Worm (Caenorhabditis elegans) whole organism, L2 larva: ENCODE measurements around the gene C05C8.7.
A peak's percentile ranks its signal among the peaks of the same experiment; 100 is the strongest.

Experiments
- C34F6.9 ChIP-seq: fragments of 150-350 bp; optimal IDR thresholded peaks from 2 replicates; lab custom pipeline; 2014; ENCODE audit warnings: missing biosample characterization, missing genetic modification characterization
- F13H6.1 ChIP-seq: sonication (generic microtip); optimal IDR thresholded peaks from 2 replicates; lab custom pipeline; 2016; ENCODE audit warnings: missing genetic modification characterization, missing compliant biosample characterization
- R02D3.7 ChIP-seq: fragments of 150-350 bp; optimal IDR thresholded peaks from 2 replicates; lab custom pipeline; 2014; ENCODE audit warnings: missing biosample characterization, missing genetic modification characterization
- Y55F3AM.14 ChIP-seq: fragments of 200-800 bp; sonication (Bioruptor generic); optimal IDR thresholded peaks from 2 replicates; lab custom pipeline; 2018; ENCODE audit warnings: mild to moderate bottlenecking, missing genetic modification characterization, missing compliant biosample characterization
- ZK546.5 ChIP-seq: sonication (generic microtip); optimal IDR thresholded peaks from 2 replicates; lab custom pipeline; 2017; ENCODE audit warnings: missing biosample characterization, missing genetic modification characterization
- alr-1 ChIP-seq: fragments of 150-350 bp; optimal IDR thresholded peaks from 2 replicates; lab custom pipeline; 2014; ENCODE audit warnings: missing biosample characterization, missing genetic modification characterization
- aly-2 ChIP-seq: fragments of 150-350 bp; optimal IDR thresholded peaks from 2 replicates; lab custom pipeline; 2014; ENCODE audit warnings: missing biosample characterization, missing genetic modification characterization
- ama-1 ChIP-seq: fragments of 150-350 bp; optimal IDR thresholded peaks from 2 replicates; lab custom pipeline; 2018; ENCODE audit warnings: inconsistent platforms
- blmp-1 ChIP-seq: sonication (generic microtip); optimal IDR thresholded peaks from 2 replicates; lab custom pipeline; 2017; ENCODE audit warnings: missing genetic modification characterization, mild to moderate bottlenecking, missing compliant biosample characterization, antibody characterized with exemption, moderate library complexity; ENCODE audit not compliant: insufficient read depth
- ceh-16 ChIP-seq: fragments of 150-350 bp; optimal IDR thresholded peaks from 2 replicates; lab custom pipeline; 2014; ENCODE audit warnings: missing biosample characterization, missing genetic modification characterization
- ceh-82 ChIP-seq: fragments of 150-350 bp; optimal IDR thresholded peaks from 2 replicates; lab custom pipeline; 2014; ENCODE audit warnings: missing biosample characterization, missing genetic modification characterization
- crh-2 ChIP-seq: sonication (generic microtip); optimal IDR thresholded peaks from 2 replicates; lab custom pipeline; 2017; ENCODE audit warnings: missing biosample characterization, missing genetic modification characterization
- dmd-4 ChIP-seq: sonication (generic microtip); optimal IDR thresholded peaks from 2 replicates; lab custom pipeline; 2017; ENCODE audit warnings: missing biosample characterization, missing genetic modification characterization
- egl-27 ChIP-seq: sonication (generic microtip); optimal IDR thresholded peaks from 3 replicates; lab custom pipeline; 2017; ENCODE audit warnings: missing biosample characterization, missing genetic modification reagents, missing genetic modification characterization
- elt-1 ChIP-seq: fragments of 150-350 bp; optimal IDR thresholded peaks from 2 replicates; lab custom pipeline; 2014; ENCODE audit warnings: missing biosample characterization, missing genetic modification characterization
- elt-3 ChIP-seq: sonication (generic microtip); optimal IDR thresholded peaks from 2 replicates; lab custom pipeline; 2017; ENCODE audit warnings: missing biosample characterization, missing genetic modification characterization
- fos-1 ChIP-seq: fragments of 150-350 bp; optimal IDR thresholded peaks from 2 replicates; lab custom pipeline; 2014; ENCODE audit warnings: missing biosample characterization, missing genetic modification characterization
- gmeb-1 ChIP-seq: fragments of 150-350 bp; optimal IDR thresholded peaks from 2 replicates; lab custom pipeline; 2014; ENCODE audit warnings: missing biosample characterization, missing genetic modification characterization
- lin-11 ChIP-seq: fragments of 150-350 bp; sonication (generic microtip); optimal IDR thresholded peaks from 2 replicates; lab custom pipeline; 2014; ENCODE audit warnings: missing biosample characterization, missing genetic modification characterization, inconsistent platforms, mixed read lengths
- lin-13 ChIP-seq: fragments of 150-350 bp; optimal IDR thresholded peaks from 2 replicates; lab custom pipeline; 2014; ENCODE audit warnings: missing biosample characterization, missing genetic modification reagents, missing genetic modification characterization
- lin-39 ChIP-seq: fragments of 150-350 bp; optimal IDR thresholded peaks from 2 replicates; lab custom pipeline; 2014; ENCODE audit warnings: missing biosample characterization, missing genetic modification reagents, missing genetic modification characterization
- lsy-2 ChIP-seq, 2 experiments: fragments of 150-350 bp in 1 of 2; sonication (generic microtip) in 1 of 2; optimal IDR thresholded peaks; 2 replicates each; lab custom pipeline; 2014 to 2017; ENCODE audit warnings: missing biosample characterization in 2 of 2, missing genetic modification characterization in 2 of 2
- mab-5 ChIP-seq: fragments of 150-350 bp; optimal IDR thresholded peaks from 2 replicates; lab custom pipeline; 2014; ENCODE audit warnings: missing biosample characterization, missing genetic modification characterization
- mdl-1 ChIP-seq, 2 experiments: fragments of 150-350 bp in 1 of 2; sonication (generic microtip) in 1 of 2; optimal IDR thresholded peaks; 2 replicates each; lab custom pipeline; 2017; ENCODE audit warnings: missing biosample characterization in 2 of 2, missing genetic modification characterization in 2 of 2
- nhr-10 ChIP-seq: sonication (generic microtip); optimal IDR thresholded peaks from 2 replicates; lab custom pipeline; 2017; ENCODE audit warnings: missing biosample characterization, missing genetic modification characterization
- nhr-11 ChIP-seq: fragments of 150-350 bp; optimal IDR thresholded peaks from 2 replicates; lab custom pipeline; 2014; ENCODE audit warnings: missing biosample characterization, missing genetic modification characterization
- nhr-12 ChIP-seq: fragments of 150-350 bp; optimal IDR thresholded peaks from 2 replicates; lab custom pipeline; 2014; ENCODE audit warnings: missing biosample characterization, missing genetic modification characterization
- nhr-129 ChIP-seq: fragments of 150-350 bp; optimal IDR thresholded peaks from 2 replicates; lab custom pipeline; 2014; ENCODE audit warnings: missing biosample characterization, missing genetic modification characterization
- nhr-23 ChIP-seq: fragments of 150-350 bp; optimal IDR thresholded peaks from 2 replicates; lab custom pipeline; 2014; ENCODE audit warnings: missing biosample characterization, missing genetic modification reagents, missing genetic modification characterization
- nhr-237 ChIP-seq: fragments of 150-350 bp; optimal IDR thresholded peaks from 2 replicates; lab custom pipeline; 2014; ENCODE audit warnings: missing biosample characterization, missing genetic modification characterization
- nhr-25 ChIP-seq: fragments of 150-350 bp; sonication (generic microtip); optimal IDR thresholded peaks from 3 replicates; lab custom pipeline; 2014; ENCODE audit warnings: missing biosample characterization, missing genetic modification characterization
- nhr-6 ChIP-seq: fragments of 150-350 bp; optimal IDR thresholded peaks from 2 replicates; lab custom pipeline; 2014; ENCODE audit warnings: missing biosample characterization, missing genetic modification characterization
- nhr-77 ChIP-seq: fragments of 150-350 bp; optimal IDR thresholded peaks from 2 replicates; lab custom pipeline; 2014; ENCODE audit warnings: missing biosample characterization, missing genetic modification characterization
- peb-1 ChIP-seq: fragments of 150-350 bp; optimal IDR thresholded peaks from 2 replicates; lab custom pipeline; 2014; ENCODE audit warnings: missing biosample characterization, missing genetic modification characterization
- sem-4 ChIP-seq: fragments of 150-350 bp; optimal IDR thresholded peaks from 2 replicates; lab custom pipeline; 2014; ENCODE audit warnings: missing biosample characterization, missing genetic modification reagents, missing genetic modification characterization
- skn-1 ChIP-seq: sonication (generic microtip); optimal IDR thresholded peaks from 2 replicates; lab custom pipeline; 2017; ENCODE audit warnings: missing biosample characterization, missing genetic modification characterization
- sma-3 ChIP-seq: sonication (generic microtip); optimal IDR thresholded peaks from 2 replicates; lab custom pipeline; 2016; ENCODE audit warnings: missing genetic modification reagents, missing genetic modification characterization, missing compliant biosample characterization
- sma-9 ChIP-seq, 2 experiments: fragments of 150-350 bp in 1 of 2; sonication (generic microtip) in 1 of 2; optimal IDR thresholded peaks; 2 replicates each; lab custom pipeline; 2014 to 2016; ENCODE audit warnings: missing genetic modification characterization in 2 of 2, mild to moderate bottlenecking in 1 of 2, missing biosample characterization in 1 of 2, missing compliant biosample characterization in 1 of 2, missing genetic modification reagents in 1 of 2, moderate library complexity in 1 of 2
- unc-39 ChIP-seq: fragments of 150-350 bp; optimal IDR thresholded peaks from 2 replicates; lab custom pipeline; 2014; ENCODE audit warnings: missing biosample characterization, missing genetic modification characterization
- unc-55 ChIP-seq: fragments of 150-350 bp; sonication (generic microtip); optimal IDR thresholded peaks from 3 replicates; lab custom pipeline; 2014; ENCODE audit warnings: missing biosample characterization, missing genetic modification reagents, missing genetic modification characterization
- unc-62 ChIP-seq: fragments of 150-350 bp; optimal IDR thresholded peaks from 2 replicates; lab custom pipeline; 2014; ENCODE audit warnings: missing biosample characterization, missing genetic modification reagents, missing genetic modification characterization
- zag-1 ChIP-seq: fragments of 150-350 bp; optimal IDR thresholded peaks from 2 replicates; lab custom pipeline; 2014; ENCODE audit warnings: missing biosample characterization, missing genetic modification characterization
- ztf-1 ChIP-seq: fragments of 200-800 bp; sonication (Bioruptor generic); conservative IDR thresholded peaks from 2 replicates; pipeline ENCODE4 v1.3.6; 2022; ENCODE audit warnings: missing genetic modification characterization, missing compliant biosample characterization
- ztf-11 ChIP-seq: sonication (generic microtip); optimal IDR thresholded peaks from 2 replicates; lab custom pipeline; 2017; ENCODE audit warnings: missing biosample characterization, missing genetic modification characterization
- ztf-4 ChIP-seq: fragments of 150-350 bp; optimal IDR thresholded peaks from 2 replicates; lab custom pipeline; 2014; ENCODE audit warnings: missing biosample characterization, missing genetic modification characterization

C05C8.7 gene

ce11 chrV:7198403-7198802, 48.4 kb downstream of the C05C8.7 start:
- TF ChIP-seq Y55F3AM.14 (GFP tag; lab: Kevin White, UChicago) (no peak), gmeb-1 (tag; lab: Kevin White, UChicago) (peak; percentile 4), sma-9 (GFP tag; optimal IDR thresholded peaks at IDR 0.05; lab: Kevin White, UChicago) (peak; percentile 14), sma-9 (tag; optimal IDR thresholded peaks at IDR 0.05; lab: Kevin White, UChicago) (no peak), mdl-1 (tag; optimal IDR thresholded peaks at IDR 0.05; lab: Kevin White, UChicago) (no peak), sma-3 (GFP tag; lab: Kevin White, UChicago) (peak; percentile 6), fos-1 (tag; lab: Kevin White, UChicago) (peak; percentile 83), ama-1 (lab: Kevin White, UChicago) (peak; percentile 65), nhr-23 (tag; lab: Kevin White, UChicago) (no peak), crh-2 (peak; percentile 67), nhr-129 (tag; lab: Kevin White, UChicago) (peak; percentile 18), F13H6.1 (tag; lab: Kevin White, UChicago) (peak; percentile 20), nhr-12 (tag; lab: Kevin White, UChicago) (no peak), ceh-16 (tag; lab: Kevin White, UChicago) (no peak), peb-1 (tag; lab: Kevin White, UChicago) (no peak), unc-39 (tag; lab: Kevin White, UChicago) (no peak), lin-11 (tag; lab: Kevin White, UChicago) (no peak)

ce11 chrV:7197036-7197435, 49.8 kb downstream of the C05C8.7 start:
- TF ChIP-seq ztf-1 (GFP tag; lab: Robert Waterston, UW): no peak
- no peak for TF ChIP-seq aly-2 (tag; lab: Kevin White, UChicago)
- no peak for TF ChIP-seq mdl-1 (tag; optimal IDR thresholded peaks at IDR 0.05; lab: Kevin White, UChicago)
- TF ChIP-seq nhr-6 (tag; lab: Kevin White, UChicago): no peak
- TF ChIP-seq nhr-129 (tag; lab: Kevin White, UChicago): no peak
- no peak for TF ChIP-seq lin-13
- TF ChIP-seq nhr-237 (tag; lab: Kevin White, UChicago): no peak
- no peak for TF ChIP-seq elt-1 (tag; lab: Kevin White, UChicago)
- TF ChIP-seq gmeb-1 (tag; lab: Kevin White, UChicago): no peak
- no peak for TF ChIP-seq dmd-4 (tag; lab: Kevin White, UChicago)
- no peak for TF ChIP-seq unc-55 (GFP tag; lab: Kevin White, UChicago)
- TF ChIP-seq lsy-2 (tag; optimal IDR thresholded peaks at IDR 0.05; lab: Kevin White, UChicago): no peak
- no peak for TF ChIP-seq ama-1 (lab: Kevin White, UChicago)

- TF ChIP-seq alr-1 (tag; lab: Kevin White, UChicago) (no peak), ztf-11 (no peak), peb-1 (tag; lab: Kevin White, UChicago) (no peak), nhr-10 (tag; lab: Kevin White, UChicago) (no peak), mab-5 (tag; lab: Kevin White, UChicago) (peak; percentile 76), Y55F3AM.14 (GFP tag; lab: Kevin White, UChicago) (peak; percentile 33), skn-1 (no peak), crh-2 (peak; percentile 95), elt-3 (no peak), unc-62 (no peak), sma-3 (GFP tag; lab: Kevin White, UChicago) (peak; percentile 93), nhr-25 (peak; percentile 90), F13H6.1 (tag; lab: Kevin White, UChicago) (peak; percentile 89), lin-39 (no peak), egl-27 (peak; percentile 78), nhr-11 (tag; lab: Kevin White, UChicago) (no peak), dmd-4 (tag; lab: Kevin White, UChicago) (no peak), C34F6.9 (tag; lab: Kevin White, UChicago) (peak; percentile 97), ceh-82 (tag; lab: Kevin White, UChicago) (peak; percentile 47), nhr-77 (peak; percentile 45), unc-55 (GFP tag; lab: Kevin White, UChicago) (peak; percentile 96), nhr-6 (tag; lab: Kevin White, UChicago) (peak; percentile 80), lin-11 (tag; lab: Kevin White, UChicago) (peak; percentile 90), aly-2 (tag; lab: Kevin White, UChicago) (no peak), ceh-16 (tag; lab: Kevin White, UChicago) (peak; percentile 91), nhr-12 (tag; lab: Kevin White, UChicago) (no peak), sem-4 (tag; lab: Kevin White, UChicago) (peak; percentile 84), ama-1 (lab: Kevin White, UChicago) (peak; percentile 64), blmp-1 (tag; lab: Kevin White, UChicago) (peak; percentile 76), ztf-1 (GFP tag; lab: Robert Waterston, UW) (no peak), ZK546.5 (tag; lab: Kevin White, UChicago) (peak; percentile 31), unc-39 (tag; lab: Kevin White, UChicago) (no peak), zag-1 (peak; percentile 47), nhr-237 (tag; lab: Kevin White, UChicago) (no peak), sma-9 (GFP tag; optimal IDR thresholded peaks at IDR 0.05; lab: Kevin White, UChicago) (peak; percentile 93), sma-9 (tag; optimal IDR thresholded peaks at IDR 0.05; lab: Kevin White, UChicago) (no peak), lin-13 (peak; percentile 94), R02D3.7 (tag; lab: Kevin White, UChicago) (no peak), gmeb-1 (tag; lab: Kevin White, UChicago) (peak; percentile 90), lsy-2 (tag; optimal IDR thresholded peaks at IDR 0.05; lab: Kevin White, UChicago) (peak; percentile 73 to 92), ztf-4 (tag; lab: Kevin White, UChicago) (peak; percentile 71)
Measured at ce11 chrV:7196498-7196966, 50.3 kb downstream of the C05C8.7 start, which contains the start of gene F09G2.2. Gene F09G2.2 (plus strand): TSS chrV:7196916.
